Fruit fly (Drosophila melanogaster) whole organism, wandering third instar larva: Measurements from ENCODE around the gene GIIIspla2.
A peak's percentile ranks its signal among the peaks of the same experiment; 100 is the strongest.

Source experiments
- Abd-B ChIP-seq: fragments of >200 bp; optimal IDR thresholded peaks from 2 replicates; lab custom pipeline; 2017; ENCODE audit warnings: missing biosample characterization, missing genetic modification characterization
- CG32264 ChIP-seq: fragments of 200-800 bp; sonication (Bioruptor generic); optimal IDR thresholded peaks from 2 replicates; lab custom pipeline; 2016; ENCODE audit warnings: missing biosample characterization, missing genetic modification characterization
- CG9705 ChIP-seq: fragments of 200-800 bp; sonication (Bioruptor generic); optimal IDR thresholded peaks from 2 replicates; lab custom pipeline; 2018; ENCODE audit warnings: missing biosample characterization, mild to moderate bottlenecking, missing genetic modification characterization
- CrebA ChIP-seq: fragments of 200-800 bp; sonication (Bioruptor generic); optimal IDR thresholded peaks from 2 replicates; lab custom pipeline; 2016; ENCODE audit warnings: missing biosample characterization, mild to moderate bottlenecking, missing genetic modification characterization, borderline replicate concordance
- Dif ChIP-seq: fragments of 200-275, 200-300 bp; sonication (Bioruptor generic); optimal IDR thresholded peaks from 2 replicates; lab custom pipeline; 2018; ENCODE audit warnings: missing biosample characterization, missing genetic modification characterization; ENCODE audit not compliant: partially characterized antibody
- HLH106 ChIP-seq: fragments of 200-800 bp; optimal IDR thresholded peaks from 3 replicates; lab custom pipeline; 2019; ENCODE audit warnings: missing biosample characterization, mild to moderate bottlenecking, missing genetic modification characterization, moderate library complexity
- Hnf4 ChIP-seq: fragments of 200-800 bp; sonication (Bioruptor generic); optimal IDR thresholded peaks from 2 replicates; lab custom pipeline; 2016; ENCODE audit warnings: missing biosample characterization, mild to moderate bottlenecking, missing genetic modification characterization
- Hr78 ChIP-seq: fragments of >200 bp; optimal IDR thresholded peaks from 2 replicates; lab custom pipeline; 2017; ENCODE audit warnings: missing biosample characterization, missing genetic modification characterization
- N ChIP-seq: fragments of >200 bp; optimal IDR thresholded peaks from 2 replicates; lab custom pipeline; 2018; ENCODE audit warnings: missing biosample characterization, missing external identifiers, missing genetic modification characterization
- OdsH ChIP-seq: fragments of 200-800 bp; sonication (Bioruptor generic); optimal IDR thresholded peaks from 2 replicates; lab custom pipeline; 2016; ENCODE audit warnings: missing biosample characterization, mild to moderate bottlenecking, missing genetic modification characterization
- Rel ChIP-seq, 2 experiments: fragments of 200-800 bp; sonication (Bioruptor generic) in 1 of 2; optimal IDR thresholded peaks; 2 replicates in 1 of 2; 3 replicates in 1 of 2; lab custom pipeline; 2016 to 2019; ENCODE audit warnings: mild to moderate bottlenecking in 2 of 2, missing biosample characterization in 2 of 2, missing genetic modification characterization in 2 of 2, moderate library complexity in 1 of 2
- Sp1 ChIP-seq: fragments of 200-800 bp; sonication (Bioruptor generic); optimal IDR thresholded peaks from 3 replicates; lab custom pipeline; 2019; ENCODE audit warnings: missing biosample characterization, mild to moderate bottlenecking, missing genetic modification characterization, moderate library complexity
- Vsx2 ChIP-seq: fragments of 200-300, 225-300 bp; sonication (Bioruptor generic); optimal IDR thresholded peaks from 2 replicates; lab custom pipeline; 2018; ENCODE audit warnings: missing biosample characterization, missing genetic modification characterization; ENCODE audit not compliant: partially characterized antibody
- br ChIP-seq: fragments of 200-800 bp; sonication (Bioruptor generic); optimal IDR thresholded peaks from 2 replicates; lab custom pipeline; 2016; ENCODE audit warnings: missing biosample characterization, missing genetic modification characterization
- brk ChIP-seq: fragments of 200-800 bp; sonication (Bioruptor generic); optimal IDR thresholded peaks from 2 replicates; lab custom pipeline; 2016; ENCODE audit warnings: missing biosample characterization, mild to moderate bottlenecking, missing genetic modification characterization
- dl ChIP-seq, 2 experiments: fragments of 175-275, 200-275 bp in 1 of 2; fragments of 200-275 bp in 1 of 2; sonication (Bioruptor generic); optimal IDR thresholded peaks; lab custom pipeline; 2018; ENCODE audit warnings: mild to moderate bottlenecking in 2 of 2, missing biosample characterization in 2 of 2, missing genetic modification characterization in 2 of 2, moderate library complexity in 2 of 2; ENCODE audit not compliant: partially characterized antibody in 2 of 2, insufficient read depth in 1 of 2
- dmrt93B ChIP-seq: fragments of 200-800 bp; sonication (Bioruptor generic); optimal IDR thresholded peaks from 2 replicates; lab custom pipeline; 2018; ENCODE audit warnings: missing biosample characterization, mild to moderate bottlenecking, missing genetic modification characterization
- dsf ChIP-seq: sonication (Bioruptor generic); optimal IDR thresholded peaks from 2 replicates; lab custom pipeline; 2016; ENCODE audit warnings: missing biosample characterization, missing genetic modification characterization, borderline replicate concordance
- ey ChIP-seq: fragments of 200-800 bp; sonication (Bioruptor generic); optimal IDR thresholded peaks from 2 replicates; lab custom pipeline; 2016; ENCODE audit warnings: missing biosample characterization, missing genetic modification characterization
- foxo ChIP-seq, 2 experiments: fragments of 200-800 bp; sonication (Bioruptor generic); optimal IDR thresholded peaks; 2 replicates in 1 of 2; 3 replicates in 1 of 2; lab custom pipeline; 2016 to 2017; ENCODE audit warnings: missing biosample characterization in 2 of 2, missing genetic modification characterization in 2 of 2
- fru ChIP-seq: fragments of 200-800 bp; sonication (Bioruptor generic); optimal IDR thresholded peaks from 3 replicates; lab custom pipeline; 2016; ENCODE audit warnings: missing biosample characterization, mild to moderate bottlenecking, missing genetic modification characterization
- h ChIP-seq: fragments of 200-800 bp; sonication (Bioruptor generic); optimal IDR thresholded peaks from 3 replicates; lab custom pipeline; 2016; ENCODE audit warnings: missing biosample characterization, mild to moderate bottlenecking, missing genetic modification characterization
- jim ChIP-seq: fragments of 175-275, 200-325 bp; sonication (Bioruptor generic); optimal IDR thresholded peaks from 2 replicates; lab custom pipeline; 2016; ENCODE audit warnings: missing biosample characterization, mild to moderate bottlenecking, missing genetic modification characterization
- lola ChIP-seq: fragments of >200 bp; optimal IDR thresholded peaks from 2 replicates; lab custom pipeline; 2017; ENCODE audit warnings: missing biosample characterization, missing genetic modification characterization
- psq ChIP-seq: fragments of 200-800 bp; sonication (Bioruptor generic); optimal IDR thresholded peaks from 3 replicates; lab custom pipeline; 2017; ENCODE audit warnings: missing biosample characterization, mild to moderate bottlenecking, missing genetic modification characterization, moderate library complexity
- rgr ChIP-seq: fragments of 200-800 bp; sonication (Bioruptor generic); optimal IDR thresholded peaks from 3 replicates; lab custom pipeline; 2016; ENCODE audit warnings: missing biosample characterization, mild to moderate bottlenecking, missing genetic modification characterization
- sage ChIP-seq: fragments of 200-800 bp; sonication (Bioruptor generic); optimal IDR thresholded peaks from 2 replicates; lab custom pipeline; 2016; ENCODE audit warnings: missing biosample characterization, mild to moderate bottlenecking, missing genetic modification characterization
- sv ChIP-seq: fragments of 200-800 bp; sonication (Bioruptor generic); optimal IDR thresholded peaks from 3 replicates; lab custom pipeline; 2016; ENCODE audit warnings: missing biosample characterization, missing genetic modification characterization
- tai ChIP-seq: sonication (Bioruptor generic); optimal IDR thresholded peaks from 2 replicates; lab custom pipeline; 2016; ENCODE audit warnings: missing biosample characterization, missing genetic modification characterization
- usp ChIP-seq: fragments of >200 bp; optimal IDR thresholded peaks from 2 replicates; lab custom pipeline; 2017; ENCODE audit warnings: missing biosample characterization, missing genetic modification characterization
- woc ChIP-seq: sonication (Bioruptor generic); optimal IDR thresholded peaks from 2 replicates; lab custom pipeline; 2016; ENCODE audit warnings: missing biosample characterization, mild to moderate bottlenecking, missing genetic modification characterization

Gene GIIIspla2

dm6 chrX:8112715-8113114 lies 44.7 kb upstream of the GIIIspla2 start (continued):
- TF ChIP-seq brk (GFP tag; lab: Kevin White, UChicago): no peak
- no peak for TF ChIP-seq CG9705 (GFP tag; lab: Kevin White, UChicago)
- TF ChIP-seq dsf: no peak
- no peak for TF ChIP-seq woc (GFP tag; lab: Kevin White, UChicago)

- peak; percentile 36 for TF ChIP-seq psq (GFP tag; lab: Kevin White, UChicago)
- no peak for TF ChIP-seq Abd-B
- no peak for TF ChIP-seq CrebA
- peak; percentile 33 for TF ChIP-seq rgr (GFP tag; lab: Kevin White, UChicago)
- TF ChIP-seq HLH106 (tag; lab: Kevin White, UChicago): peak; percentile 22
- TF ChIP-seq Hnf4 (GFP tag; lab: Kevin White, UChicago): peak; percentile 27
- peak; percentile 17 for TF ChIP-seq ey (GFP tag; lab: Kevin White, UChicago)
- TF ChIP-seq Hr78: no peak
- TF ChIP-seq sv (GFP tag; lab: Kevin White, UChicago): peak; percentile 29
- peak; percentile 46 for TF ChIP-seq h
- no peak for TF ChIP-seq Rel (GFP tag; optimal IDR thresholded peaks at IDR 0.05; lab: Kevin White, UChicago)
- peak; percentile 91 for TF ChIP-seq Rel (tag; optimal IDR thresholded peaks at IDR 0.05; lab: Kevin White, UChicago)
- TF ChIP-seq foxo (GFP tag; optimal IDR thresholded peaks at IDR 0.05; lab: Kevin White, UChicago): peak in 1 of 2 experiments; percentile 58
- peak; percentile 47 for TF ChIP-seq br
- peak; percentile 42 for TF ChIP-seq fru (GFP tag; lab: Kevin White, UChicago)
Measured at dm6 chrX:8113386-8114279, 43.8 kb upstream of the GIIIspla2 start.

- TF ChIP-seq psq (GFP tag; lab: Kevin White, UChicago): peak; percentile 7
- TF ChIP-seq dmrt93B (GFP tag; lab: Kevin White, UChicago): no peak
- TF ChIP-seq N: no peak
- TF ChIP-seq woc (GFP tag; lab: Kevin White, UChicago): peak; percentile 25
- peak; percentile 29 for TF ChIP-seq HLH106 (tag; lab: Kevin White, UChicago)
- TF ChIP-seq foxo (GFP tag; optimal IDR thresholded peaks at IDR 0.05; lab: Kevin White, UChicago): no peak
- peak; percentile 26 for TF ChIP-seq Hnf4 (GFP tag; lab: Kevin White, UChicago)
- TF ChIP-seq Vsx2: no peak
- peak; percentile 31 for TF ChIP-seq br
- TF ChIP-seq Sp1 (GFP tag; lab: Kevin White, UChicago): peak; percentile 19
- TF ChIP-seq tai (GFP tag; lab: Kevin White, UChicago): no peak
- peak; percentile 37 for TF ChIP-seq rgr (GFP tag; lab: Kevin White, UChicago)
- TF ChIP-seq Rel (GFP tag; optimal IDR thresholded peaks at IDR 0.05; lab: Kevin White, UChicago): no peak
- TF ChIP-seq Rel (tag; optimal IDR thresholded peaks at IDR 0.05; lab: Kevin White, UChicago): no peak
- TF ChIP-seq h: peak; percentile 20
- peak; percentile 3 for TF ChIP-seq sv (GFP tag; lab: Kevin White, UChicago)
- TF ChIP-seq Dif (GFP tag; lab: Kevin White, UChicago): no peak
Measured at dm6 chrX:8114476-8115342, 42.7 kb upstream of the GIIIspla2 start.

dm6 chrX:8115343-8115676 lies 42.1 kb upstream of the GIIIspla2 start:
- no peak for TF ChIP-seq ey (GFP tag; lab: Kevin White, UChicago)
- no peak for TF ChIP-seq usp (GFP tag; lab: Kevin White, UChicago)
- no peak for TF ChIP-seq CG32264 (GFP tag; lab: Kevin White, UChicago)
- no peak for TF ChIP-seq Sp1 (GFP tag; lab: Kevin White, UChicago)
- TF ChIP-seq Abd-B: no peak
- no peak for TF ChIP-seq psq (GFP tag; lab: Kevin White, UChicago)
- TF ChIP-seq jim (GFP tag; lab: Kevin White, UChicago): no peak
- no peak for TF ChIP-seq dl (GFP tag; optimal IDR thresholded peaks at IDR 0.05; lab: Kevin White, UChicago; ENCODE audit: insufficient read depth in 1 of 2, partially characterized antibody in 2 of 2)
- TF ChIP-seq lola (GFP tag; lab: Kevin White, UChicago): no peak
- no peak for TF ChIP-seq sage (GFP tag; lab: Kevin White, UChicago)
- TF ChIP-seq OdsH (GFP tag; lab: Kevin White, UChicago): no peak
- TF ChIP-seq HLH106 (tag; lab: Kevin White, UChicago): no peak
- TF ChIP-seq dsf: no peak
- TF ChIP-seq CG9705 (GFP tag; lab: Kevin White, UChicago): no peak
- no peak for TF ChIP-seq N
- no peak for TF ChIP-seq sv (GFP tag; lab: Kevin White, UChicago)
- no peak for TF ChIP-seq Dif (GFP tag; lab: Kevin White, UChicago)
- no peak for TF ChIP-seq CrebA
